Fruit fly (Drosophila melanogaster) Kc167 (cell line): ENCODE data around the gene Cks30A.

ENCODE experiments used
- Myc ChIP-seq: fragments of >200 bp; optimal IDR thresholded peaks from 2 replicates; lab custom pipeline; 2017; ENCODE audit warnings: missing external identifiers
- Sin3A ChIP-seq: fragments of >200 bp; optimal IDR thresholded peaks from 2 replicates; lab custom pipeline; 2018; ENCODE audit warnings: missing external identifiers
- h ChIP-seq: fragments of >200 bp; optimal IDR thresholded peaks from 3 replicates; lab custom pipeline; 2018; ENCODE audit warnings: missing external identifiers
- insv ChIP-seq: fragments of >200 bp; optimal IDR thresholded peaks from 3 replicates; lab custom pipeline; 2018; ENCODE audit warnings: missing external identifiers
- psq ChIP-seq: fragments of >200 bp; optimal IDR thresholded peaks from 2 replicates; lab custom pipeline; 2017; ENCODE audit warnings: missing external identifiers
- ttk ChIP-seq: sonication (Bioruptor generic); optimal IDR thresholded peaks from 2 replicates; lab custom pipeline; 2017; ENCODE audit warnings: missing external identifiers

dm6 chr2L:9350170-9350569 is 19.6 kb downstream of the Cks30A start, which contains the start of gene CG13110:
- no peak for TF ChIP-seq psq (lab: Kevin White, UChicago)
- TF ChIP-seq Myc (lab: Kevin White, UChicago) = no peak
- no peak for TF ChIP-seq ttk (lab: Kevin White, UChicago)
- TF ChIP-seq insv (lab: Kevin White, UChicago) = no peak
- TF ChIP-seq h = no peak
- TF ChIP-seq Sin3A = no peak
